Fruit fly (Drosophila melanogaster) S2 (cell line): ENCODE data around the gene CG17712.
A peak's percentile ranks its signal among the peaks of the same experiment; 100 is the strongest.

Experiments used
- CG8478 ChIP-seq: fragments of >200 bp; optimal IDR thresholded peaks from 2 replicates; lab custom pipeline; 2018
- CTCF ChIP-seq, 2 experiments: fragments of >200 bp; optimal IDR thresholded peaks; 2 replicates each; lab custom pipeline; 2018

The CG17712 gene

DNA sequence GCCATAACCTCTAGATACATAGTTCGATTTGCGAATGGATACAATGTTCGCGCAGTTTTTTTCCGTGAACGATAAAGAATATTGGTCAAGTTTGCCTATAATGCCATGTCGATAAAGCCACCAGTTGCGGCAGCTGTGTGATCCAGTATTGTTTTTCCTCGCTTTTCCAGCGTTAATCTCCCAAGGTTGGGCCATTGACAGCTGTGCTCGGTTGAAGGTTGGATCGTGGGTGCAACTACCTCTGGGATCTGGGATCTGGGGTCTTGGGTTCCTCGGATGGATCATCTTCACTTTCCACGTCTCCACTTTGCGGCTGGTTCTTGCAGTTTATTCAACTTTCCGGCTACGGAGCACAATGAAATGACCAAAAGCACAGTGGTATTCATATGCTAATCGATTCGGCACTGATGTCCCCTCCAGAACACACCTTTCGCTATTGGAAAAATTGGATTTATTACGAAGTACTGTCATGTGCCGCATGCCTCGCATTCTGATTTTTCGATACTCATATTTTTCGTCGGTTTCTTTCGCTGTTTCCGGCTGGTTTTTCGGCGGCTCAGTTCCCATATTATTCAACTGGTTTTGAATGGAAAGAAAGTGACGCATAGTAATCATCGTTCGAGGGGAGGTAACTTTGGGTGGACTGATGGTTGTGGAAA is 18.6 kb downstream of the CG17712 start:
- no peak for TF ChIP-seq CTCF (optimal IDR thresholded peaks at IDR 0.05; lab: Kevin White, UChicago)
- TF ChIP-seq CG8478 = no peak

DNA sequence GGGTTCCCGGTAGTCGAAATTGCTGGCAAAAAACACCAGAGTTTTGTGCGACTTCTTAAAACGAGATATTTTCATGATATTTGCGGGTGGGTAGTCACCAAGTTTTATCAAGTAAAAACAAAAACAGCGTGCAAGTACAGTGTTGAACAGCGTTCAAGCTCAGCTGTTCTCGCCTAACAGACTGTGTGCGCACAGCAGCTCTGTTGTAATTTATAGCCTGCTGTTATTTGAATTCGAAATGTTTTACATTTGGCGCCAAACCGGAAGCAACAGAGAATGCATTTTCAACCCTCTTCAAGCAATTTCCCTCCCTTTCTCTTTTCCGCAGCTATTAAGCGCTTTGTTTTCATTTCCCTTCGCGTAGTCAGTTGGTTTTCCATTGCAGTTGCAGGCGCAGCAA is 19.7 kb downstream of the CG17712 start, which contains the start of the genes CG17652 and CG17646:
TSS of gene CG17652 (minus strand) at position 168 of the 400 bp plus-strand sequence.
TSS of gene CG17646 (plus strand) at position 336 of the 400 bp plus-strand sequence.
- no peak for TF ChIP-seq CTCF (optimal IDR thresholded peaks at IDR 0.05; lab: Kevin White, UChicago)
- no peak for TF ChIP-seq CG8478

DNA sequence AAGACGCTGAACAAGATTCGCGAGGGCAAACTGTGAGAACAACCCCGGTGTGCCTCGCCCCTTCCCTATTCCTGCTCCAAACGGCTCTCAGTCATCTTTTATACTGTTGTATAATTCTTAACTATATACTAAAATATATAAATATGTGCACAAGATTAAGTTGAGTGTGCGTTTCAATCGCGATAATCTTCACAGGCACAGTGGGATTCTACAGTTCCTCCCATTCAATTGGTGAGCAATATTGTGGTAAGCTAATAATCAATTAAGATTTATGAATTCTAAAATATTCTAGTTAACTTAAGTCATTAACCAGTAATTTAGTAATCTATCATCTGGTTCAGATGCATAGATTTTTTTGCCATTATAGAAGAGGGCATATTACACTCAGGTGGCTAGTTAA is 21.0 kb downstream of the CG17712 start:
- no peak for TF ChIP-seq CTCF (optimal IDR thresholded peaks at IDR 0.05; lab: Kevin White, UChicago)
- no peak for TF ChIP-seq CG8478

DNA sequence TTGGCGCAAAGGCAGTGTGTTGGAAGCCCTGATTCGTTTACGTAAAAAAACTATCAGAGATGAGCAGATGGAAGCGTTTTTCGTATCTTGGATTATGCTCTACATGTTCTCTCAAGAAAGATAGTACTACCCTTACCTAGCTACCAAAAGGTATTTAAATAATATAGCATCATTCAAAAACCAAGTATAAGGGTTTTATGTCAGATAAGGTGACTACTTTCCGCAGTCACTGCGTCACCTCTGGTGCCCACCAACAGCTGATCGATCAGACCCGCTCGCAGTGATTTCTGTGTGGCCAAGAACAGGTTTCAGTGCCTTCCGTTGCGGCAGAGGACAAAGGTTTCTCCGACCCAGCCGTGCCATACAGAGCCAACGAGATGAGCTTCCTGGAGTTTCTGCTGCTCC is 22.3 kb downstream of the CG17712 start, which contains the start of the genes Eno and CG31937:
TSS of gene Eno (minus strand) at position 30 of the 405 bp plus-strand sequence.
TSS of gene CG31937 (plus strand) at position 281 of the 405 bp plus-strand sequence.
- TF ChIP-seq CG8478 = no peak
- no peak for TF ChIP-seq CTCF (optimal IDR thresholded peaks at IDR 0.05; lab: Kevin White, UChicago)

DNA sequence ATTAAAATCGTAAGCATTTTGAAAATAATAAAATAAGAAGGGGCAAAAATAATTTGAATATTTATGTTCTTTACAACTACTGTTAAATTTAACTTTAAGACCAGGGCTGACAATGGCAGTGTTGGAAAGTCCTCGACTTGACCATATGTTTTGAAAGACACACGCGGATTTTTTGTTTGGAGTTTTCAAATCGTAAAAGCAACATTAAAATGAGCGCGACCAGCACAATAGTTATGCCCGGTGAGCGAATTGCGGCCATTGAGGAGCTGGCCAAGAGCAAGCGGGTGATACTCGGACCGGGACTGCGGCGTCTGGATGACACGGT is 23.3 kb downstream of the CG17712 start, which contains the start of gene Rrp40:
TSS of gene Rrp40 (plus strand) at position 113 of the 325 bp plus-strand sequence.
- TF ChIP-seq CTCF (optimal IDR thresholded peaks at IDR 0.05; lab: Kevin White, UChicago) (no peak), CG8478 (no peak)

DNA sequence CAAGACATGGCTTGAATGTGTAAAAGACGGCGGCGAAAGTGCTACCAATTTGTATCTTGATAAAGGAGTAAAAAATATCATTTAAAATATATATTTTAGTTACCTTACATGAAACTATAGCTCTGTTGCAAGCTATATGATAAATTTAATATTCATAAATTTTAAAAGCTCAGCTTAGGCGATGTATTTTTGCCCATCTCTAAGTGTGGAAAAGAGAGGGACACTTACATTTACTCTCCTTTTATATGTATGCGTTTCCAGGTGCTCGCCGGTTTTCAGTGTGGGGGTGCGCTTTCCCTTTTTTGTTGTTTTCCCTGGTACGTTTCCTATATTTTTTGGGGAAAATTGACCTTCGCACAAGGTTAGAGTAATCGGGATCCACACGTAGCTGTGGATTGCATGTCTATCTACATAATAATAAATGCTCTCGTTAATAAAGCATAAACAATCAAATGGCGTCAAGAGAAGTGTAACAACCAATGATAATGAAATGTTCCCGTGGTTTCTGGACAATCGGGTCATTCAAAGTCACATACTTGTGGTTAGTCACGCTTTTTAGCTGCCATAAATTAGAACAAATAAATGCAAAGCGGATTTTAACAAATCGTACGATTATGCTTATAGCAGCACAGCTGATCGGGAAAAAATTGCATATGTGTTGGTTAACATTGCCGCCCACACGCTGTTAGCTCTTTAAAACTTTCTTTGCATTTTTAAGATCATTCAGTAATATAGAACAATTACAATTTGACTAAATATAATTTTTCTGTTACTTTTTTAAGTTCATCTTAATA is 23.9 kb downstream of the CG17712 start:
- TF ChIP-seq CG8478 = no peak
- no peak for TF ChIP-seq CTCF (optimal IDR thresholded peaks at IDR 0.05; lab: Kevin White, UChicago)

DNA sequence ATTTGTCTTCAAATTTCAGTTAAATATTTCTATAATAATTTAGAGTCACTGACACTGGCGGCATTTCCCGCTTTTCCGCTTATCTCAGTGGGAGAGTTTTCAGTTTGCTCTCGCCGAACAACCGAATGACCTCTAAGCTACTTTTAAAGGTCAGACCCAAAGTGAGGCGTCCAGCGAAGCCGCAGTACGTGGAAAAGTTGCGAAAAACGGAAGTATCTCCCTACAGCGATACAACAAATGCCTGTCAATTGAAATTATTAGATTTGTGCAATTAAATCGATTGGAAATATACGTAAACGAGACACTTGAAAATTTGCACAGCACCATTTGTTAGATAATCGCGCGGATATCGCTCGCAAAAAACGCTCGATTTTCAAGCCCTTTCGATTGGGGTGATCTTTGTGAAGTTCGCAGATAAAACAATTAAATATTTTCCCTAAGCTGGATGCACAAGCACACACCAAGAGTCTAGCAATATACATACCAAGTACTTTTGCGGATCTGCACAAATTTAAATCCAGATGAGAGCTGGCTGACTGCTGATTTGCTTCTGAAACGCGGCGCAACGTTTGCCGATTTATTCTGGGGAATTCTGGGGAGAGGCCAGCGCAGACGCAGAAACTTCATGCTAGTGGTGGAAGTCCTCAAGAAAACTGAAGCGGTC is 24.6 kb downstream of the CG17712 start:
- no peak for TF ChIP-seq CG8478

DNA sequence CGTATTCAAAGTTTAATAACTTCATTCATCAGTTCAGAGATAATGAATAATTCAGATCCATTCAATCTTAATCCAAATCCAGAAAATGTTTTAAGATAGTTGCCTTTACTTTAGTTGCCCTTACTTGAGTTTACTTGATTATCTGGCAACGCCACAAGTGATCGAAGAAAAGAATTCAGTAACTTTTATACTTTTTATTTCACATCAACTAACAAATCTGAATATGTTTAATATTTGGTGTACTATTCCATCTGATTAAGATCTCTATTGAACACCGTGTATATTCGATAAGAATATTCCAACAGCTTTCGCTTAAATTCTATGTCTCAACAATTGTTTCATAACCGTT is 27.4 kb downstream of the CG17712 start:
- TF ChIP-seq CG8478 (no peak), CTCF (optimal IDR thresholded peaks at IDR 0.05; lab: Kevin White, UChicago) (no peak)

DNA sequence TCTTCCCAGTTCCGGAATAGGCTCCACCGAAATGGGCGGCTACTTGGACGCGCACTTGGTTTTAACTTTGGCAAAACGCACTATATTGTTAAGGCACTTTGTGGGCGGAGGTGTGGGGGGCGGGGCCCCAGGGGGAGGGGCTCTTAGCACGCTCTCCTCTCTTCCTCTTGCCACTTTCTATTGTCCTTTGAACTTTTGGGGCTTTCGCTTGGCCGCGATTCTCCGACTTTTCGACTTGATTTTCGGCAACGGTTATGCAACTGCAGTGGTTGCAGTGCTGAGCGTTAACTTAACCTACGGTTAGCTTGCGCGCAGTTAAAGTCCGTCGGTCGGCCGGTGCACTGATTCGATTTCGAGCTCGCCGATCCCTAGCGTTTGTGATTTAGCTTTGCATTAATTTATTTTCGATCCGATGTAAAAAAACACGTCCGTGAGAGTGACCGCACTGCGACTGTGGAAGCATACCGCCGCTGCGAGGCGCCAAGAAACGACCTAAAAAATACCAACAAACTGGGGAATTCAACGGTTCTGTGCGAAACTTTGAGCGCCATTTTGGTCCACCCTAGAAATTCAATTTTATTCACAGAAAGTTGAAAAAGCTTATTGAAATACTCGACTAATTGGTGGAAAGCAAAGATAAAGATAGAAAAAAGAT is 27.9 kb downstream of the CG17712 start, which contains the start of gene Rim2:
TSS of gene Rim2 (minus strand) at position 452 of the 655 bp plus-strand sequence.
- TF ChIP-seq CTCF (optimal IDR thresholded peaks at IDR 0.05; lab: Kevin White, UChicago) = peak in 1 of 2 experiments; percentile 2
- no peak for TF ChIP-seq CG8478

DNA sequence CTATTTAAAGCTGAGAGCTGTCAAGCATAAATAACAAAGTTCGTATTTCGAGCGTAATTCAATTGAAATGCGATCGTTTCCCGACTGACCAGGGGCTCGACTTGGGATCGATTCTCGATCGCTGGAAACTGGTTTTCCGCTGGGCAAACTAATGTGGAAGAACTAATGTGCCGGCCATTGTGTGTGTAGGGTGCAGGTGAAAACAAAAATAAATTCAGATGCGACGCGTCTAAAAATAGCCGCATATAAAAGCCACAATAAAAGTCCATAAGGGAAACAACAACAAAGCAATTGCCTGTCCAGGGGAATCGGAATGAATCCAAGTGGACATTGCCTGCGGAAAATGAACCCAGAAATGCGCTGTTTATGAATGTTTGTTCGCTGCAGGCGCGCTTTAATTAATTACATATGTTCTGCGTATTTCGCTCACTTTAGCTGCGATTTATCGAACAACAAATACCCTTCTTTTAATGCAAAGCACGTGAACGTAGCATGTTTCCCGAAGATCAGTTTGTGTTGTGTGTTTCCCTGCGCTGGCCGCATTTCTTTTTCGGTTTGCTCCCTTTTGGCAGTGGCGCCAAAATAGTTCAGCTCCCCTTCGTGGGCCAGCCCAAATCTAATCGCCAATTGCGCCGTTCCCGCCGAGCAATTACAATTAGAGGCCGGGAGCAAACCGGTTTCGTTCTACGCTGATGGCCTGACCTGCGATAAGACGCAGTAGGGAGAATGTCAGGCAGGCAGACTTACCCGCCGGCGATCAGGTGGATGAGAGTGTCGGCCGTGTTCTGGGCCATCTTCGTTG is 28.6 kb downstream of the CG17712 start:
- TF ChIP-seq CG8478 = no peak
- TF ChIP-seq CTCF (optimal IDR thresholded peaks at IDR 0.05; lab: Kevin White, UChicago) = no peak

DNA sequence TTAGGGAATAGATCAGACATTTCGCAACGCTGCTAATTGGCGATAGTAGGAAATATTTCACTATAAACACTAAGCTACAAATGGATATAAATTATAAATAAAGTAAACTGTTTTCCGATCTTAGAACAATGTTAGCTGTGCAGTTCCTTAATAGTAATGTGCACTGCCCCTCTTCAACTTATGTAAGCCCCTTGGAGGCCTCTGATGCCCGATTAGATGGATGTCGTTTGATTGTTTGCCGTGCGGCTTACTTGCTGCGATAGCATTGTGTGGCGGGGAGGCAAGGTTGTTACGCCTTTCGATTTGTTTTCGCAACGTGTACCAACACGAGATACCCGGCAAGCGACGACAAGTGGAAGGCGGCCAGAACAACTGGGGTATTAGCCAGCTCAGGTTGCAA is 29.7 kb downstream of the CG17712 start:
- TF ChIP-seq CG8478 = no peak
- no peak for TF ChIP-seq CTCF (optimal IDR thresholded peaks at IDR 0.05; lab: Kevin White, UChicago)

DNA sequence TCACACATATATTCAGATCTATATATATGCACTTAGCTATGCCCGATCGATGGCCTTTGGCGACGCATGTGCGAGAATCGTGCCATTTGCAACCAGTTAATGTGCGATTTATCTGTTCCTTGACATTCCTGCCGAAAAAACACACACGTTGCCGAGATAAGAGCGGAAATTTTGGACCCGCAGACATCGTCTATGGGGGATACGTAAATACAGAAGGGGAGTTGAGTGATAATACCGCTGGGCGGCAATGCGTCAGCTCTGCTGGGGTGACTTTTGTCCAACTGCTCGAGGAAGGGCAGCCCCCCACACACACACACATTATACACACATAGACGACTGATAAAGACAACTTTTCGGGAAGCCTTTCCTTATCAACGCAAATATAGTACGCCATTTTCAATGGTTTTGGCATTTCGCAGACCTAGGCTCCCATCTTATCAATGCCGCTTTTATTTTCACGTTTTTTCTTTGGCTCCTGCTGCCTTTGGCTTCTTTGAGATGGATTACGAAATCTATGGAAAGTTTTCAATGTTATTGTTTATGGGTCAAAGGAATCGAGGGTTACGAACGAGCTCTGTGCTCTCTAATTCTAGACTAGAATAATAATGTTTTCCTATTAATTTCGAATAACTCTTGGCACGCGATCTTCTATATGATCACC is 30.9 kb downstream of the CG17712 start:
- TF ChIP-seq CTCF (optimal IDR thresholded peaks at IDR 0.05; lab: Kevin White, UChicago) = no peak
- TF ChIP-seq CG8478 = no peak

DNA sequence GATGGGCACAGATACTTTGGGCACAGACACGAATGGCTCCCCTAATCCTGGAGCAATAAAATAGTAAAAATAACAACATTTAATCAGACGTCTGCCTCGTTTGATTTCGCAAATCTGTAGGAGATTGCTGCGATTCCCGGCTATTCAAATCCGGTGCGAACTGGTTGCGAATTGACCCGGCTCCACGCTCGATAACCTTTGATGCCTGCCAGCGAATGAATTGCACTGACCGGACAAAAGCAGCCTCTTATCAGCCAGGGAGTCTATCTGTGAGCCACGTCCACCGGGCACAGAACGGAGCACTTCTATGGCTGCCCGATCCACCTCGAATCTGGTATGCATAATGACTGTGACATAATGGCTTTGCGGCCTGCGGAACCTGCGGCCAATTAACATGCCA is 32.0 kb downstream of the CG17712 start:
- TF ChIP-seq CG8478 (no peak), CTCF (optimal IDR thresholded peaks at IDR 0.05; lab: Kevin White, UChicago) (no peak)

DNA sequence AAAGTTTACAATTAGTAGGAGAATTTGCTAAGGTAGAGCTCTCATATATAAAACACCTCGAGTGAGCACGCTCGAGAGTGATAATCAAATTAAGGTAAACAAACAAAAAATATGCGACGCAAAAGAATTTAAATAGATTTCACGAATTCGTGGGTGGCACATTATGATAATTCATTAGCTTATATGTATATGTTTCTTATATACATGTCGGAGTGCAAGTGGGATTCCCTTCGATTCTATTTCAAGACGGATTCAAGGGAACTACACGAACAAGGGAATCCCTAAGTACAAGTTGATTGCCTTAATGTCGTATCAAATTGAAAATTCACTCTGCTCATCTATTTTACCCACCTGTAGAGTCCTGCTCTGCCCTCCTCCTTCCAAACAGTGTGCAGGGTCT is 34.7 kb downstream of the CG17712 start:
- TF ChIP-seq CG8478 (no peak), CTCF (optimal IDR thresholded peaks at IDR 0.05; lab: Kevin White, UChicago) (no peak)
